Worm (Caenorhabditis elegans) whole organism, young adult: ENCODE data around the gene sru-4.

Experiments
- ama-1 ChIP-seq, 3 experiments: fragments of 150-350 bp in 1 of 3; sonication (generic microtip) in 2 of 3; optimal IDR thresholded peaks; 2 replicates each; lab custom pipeline; 2014 to 2018; ENCODE audit warnings: missing biosample characterization in 2 of 3, missing genetic modification characterization in 2 of 3, missing genetic modification reagents in 2 of 3
- cebp-1 ChIP-seq, 2 experiments: fragments of 200-800 bp in 1 of 2; sonication (Bioruptor generic) in 1 of 2; sonication (generic microtip) in 1 of 2; IDR thresholded peaks in 1 of 2; optimal IDR thresholded peaks in 1 of 2; 2 replicates each; pipeline versions ENCODE4 v1.3.6 to Lab custom; 2017 to 2022; ENCODE audit warnings: missing compliant biosample characterization in 2 of 2, missing genetic modification characterization in 2 of 2, mild to moderate bottlenecking in 1 of 2, missing genetic modification reagents in 1 of 2, moderate library complexity in 1 of 2
- snpc-4 ChIP-seq, 5 experiments: fragments of 150-350 bp in 1 of 5; sonication (generic microtip) in 4 of 5; optimal IDR thresholded peaks; 2 replicates each; lab custom pipeline; 2014 to 2018; ENCODE audit warnings: missing genetic modification characterization in 5 of 5, missing biosample characterization in 3 of 5, antibody characterized with exemption in 2 of 5, mild to moderate bottlenecking in 2 of 5, missing compliant biosample characterization in 2 of 5, missing genotype in 2 of 5, moderate library complexity in 2 of 5, missing genetic modification reagents in 1 of 5
- unc-62 ChIP-seq: fragments of 150-350 bp; optimal IDR thresholded peaks from 2 replicates; lab custom pipeline; 2014; ENCODE audit warnings: missing biosample characterization, missing genetic modification reagents, missing genetic modification characterization

ce11 chrIV:9524849-9525460, 26.8 kb downstream of the sru-4 start, which contains the start of gene ndua-5:
- TF ChIP-seq ama-1 (optimal IDR thresholded peaks at IDR 0.05; lab: Kevin White, UChicago) = no peak
- no peak for TF ChIP-seq ama-1 (GFP tag; optimal IDR thresholded peaks at IDR 0.05; lab: Kevin White, UChicago)
- TF ChIP-seq cebp-1 (GFP tag; IDR thresholded peaks at IDR 0.05; lab: Robert Waterston, UW) = no peak
- no peak for TF ChIP-seq cebp-1 (tag; optimal IDR thresholded peaks at IDR 0.05; lab: Kevin White, UChicago)
- TF ChIP-seq unc-62 (GFP tag; lab: Kevin White, UChicago) = no peak
- TF ChIP-seq snpc-4 (GFP tag; optimal IDR thresholded peaks at IDR 0.05; lab: Kevin White, UChicago) = no peak
- TF ChIP-seq snpc-4 (tag; optimal IDR thresholded peaks at IDR 0.05; lab: Kevin White, UChicago) = peak in 2 of 4 experiments; percentile 10 to 62
